Fruit fly (Drosophila melanogaster): Measurements from ENCODE around the gene CG5653.

CG5653 gene

dm6 chr3L:8968437-8968836 is 2.3 kb upstream of the CG5653 start, which contains the start of gene CG5026 (continued):
- TF ChIP-seq CG13296 (GFP tag; optimal IDR thresholded peaks at IDR 0.05) (no peak), CG11093 (GFP tag; IDR thresholded peaks at IDR 0.05) (no peak), Deaf1 (tag; optimal IDR thresholded peaks at IDR 0.05) (no peak), D19A (tag; optimal IDR thresholded peaks at IDR 0.05) (no peak), TFAM (GFP tag; optimal IDR thresholded peaks at IDR 0.05) (no peak), Hmx (GFP tag; optimal IDR thresholded peaks at IDR 0.05) (no peak), CG14965 (GFP tag; optimal IDR thresholded peaks at IDR 0.05; ENCODE audit: borderline replicate concordance) (no peak), CG31388 (GFP tag; optimal IDR thresholded peaks at IDR 0.05) (no peak), fru (optimal IDR thresholded peaks at IDR 0.05) (no peak), CG12391 (tag; optimal IDR thresholded peaks at IDR 0.05) (no peak), CG11695 (GFP tag; IDR thresholded peaks at IDR 0.05) (no peak), CG32772 (GFP tag; IDR thresholded peaks at IDR 0.05) (no peak), HLH3B (GFP tag; IDR thresholded peaks at IDR 0.05) (no peak), kah (GFP tag; optimal IDR thresholded peaks at IDR 0.05) (no peak), insv (GFP tag; optimal IDR thresholded peaks at IDR 0.05) (no peak), CG6689 (GFP tag; IDR thresholded peaks at IDR 0.05) (no peak), CG10274 (GFP tag; optimal IDR thresholded peaks at IDR 0.05) (peak; percentile 15), kni (GFP tag; optimal IDR thresholded peaks at IDR 0.05) (no peak), CG5245 (GFP tag; optimal IDR thresholded peaks at IDR 0.05) (no peak), CG15601 (tag; optimal IDR thresholded peaks at IDR 0.05) (no peak), chinmo (GFP tag; IDR thresholded peaks at IDR 0.05; ENCODE audit: partially characterized antibody) (0 out of 4 replicates have a peak, but pooled peaks have one; percentile 25), ind (GFP tag; optimal IDR thresholded peaks at IDR 0.05) (no peak), CG9215 (GFP tag; IDR thresholded peaks at IDR 0.05) (no peak), jigr1 (GFP tag; IDR thresholded peaks at IDR 0.05) (no peak), CG17359 (tag; optimal IDR thresholded peaks at IDR 0.05) (no peak), grn (GFP tag; optimal IDR thresholded peaks at IDR 0.05) (no peak), YL-1 (GFP tag; optimal IDR thresholded peaks at IDR 0.05) (peak; percentile 38), her (GFP tag; optimal IDR thresholded peaks at IDR 0.05) (no peak), CG10979 (tag; optimal IDR thresholded peaks at IDR 0.05) (no peak), mld (GFP tag; IDR thresholded peaks at IDR 0.05; ENCODE audit: partially characterized antibody) (no peak), CG10565 (GFP tag; optimal IDR thresholded peaks at IDR 0.05) (no peak), Xrp1 (GFP tag; IDR thresholded peaks at IDR 0.05) (no peak), dati (GFP tag; IDR thresholded peaks at IDR 0.05) (no peak), eve (GFP tag; optimal IDR thresholded peaks at IDR 0.05) (no peak), CG2120 (GFP tag; optimal IDR thresholded peaks at IDR 0.05) (no peak), Spps (tag; optimal IDR thresholded peaks at IDR 0.05) (no peak), tap (tag; optimal IDR thresholded peaks at IDR 0.05) (no peak), Sox102F (GFP tag; optimal IDR thresholded peaks at IDR 0.05) (no peak), Sin3A (optimal IDR thresholded peaks at IDR 0.05) (no peak), mam (GFP tag; optimal IDR thresholded peaks at IDR 0.05) (no peak), CG13624 (GFP tag; optimal IDR thresholded peaks at IDR 0.05) (no peak), NC2α (GFP tag; optimal IDR thresholded peaks at IDR 0.05) (no peak), CG15073 (GFP tag; optimal IDR thresholded peaks at IDR 0.05) (no peak), trem (tag; optimal IDR thresholded peaks at IDR 0.05) (peak; percentile 2), CG2678 (tag; optimal IDR thresholded peaks at IDR 0.05) (no peak), CG30431 (GFP tag; optimal IDR thresholded peaks at IDR 0.05) (no peak), chn (GFP tag; optimal IDR thresholded peaks at IDR 0.05) (no peak), CHES-1-like (GFP tag; optimal IDR thresholded peaks at IDR 0.05) (no peak), CG1024 (GFP tag; IDR thresholded peaks at IDR 0.05) (no peak), ac (GFP tag; optimal IDR thresholded peaks at IDR 0.05) (no peak), z (GFP tag; IDR thresholded peaks at IDR 0.05) (no peak), Dp (GFP tag; optimal IDR thresholded peaks at IDR 0.05) (peak; percentile 65), CG12942 (GFP tag; optimal IDR thresholded peaks at IDR 0.05) (no peak), sens-2 (GFP tag; IDR thresholded peaks at IDR 0.05) (no peak)
